Worm (Caenorhabditis elegans): ENCODE data around the gene Y62E10A.23.

The Y62E10A.23 gene

DNA sequence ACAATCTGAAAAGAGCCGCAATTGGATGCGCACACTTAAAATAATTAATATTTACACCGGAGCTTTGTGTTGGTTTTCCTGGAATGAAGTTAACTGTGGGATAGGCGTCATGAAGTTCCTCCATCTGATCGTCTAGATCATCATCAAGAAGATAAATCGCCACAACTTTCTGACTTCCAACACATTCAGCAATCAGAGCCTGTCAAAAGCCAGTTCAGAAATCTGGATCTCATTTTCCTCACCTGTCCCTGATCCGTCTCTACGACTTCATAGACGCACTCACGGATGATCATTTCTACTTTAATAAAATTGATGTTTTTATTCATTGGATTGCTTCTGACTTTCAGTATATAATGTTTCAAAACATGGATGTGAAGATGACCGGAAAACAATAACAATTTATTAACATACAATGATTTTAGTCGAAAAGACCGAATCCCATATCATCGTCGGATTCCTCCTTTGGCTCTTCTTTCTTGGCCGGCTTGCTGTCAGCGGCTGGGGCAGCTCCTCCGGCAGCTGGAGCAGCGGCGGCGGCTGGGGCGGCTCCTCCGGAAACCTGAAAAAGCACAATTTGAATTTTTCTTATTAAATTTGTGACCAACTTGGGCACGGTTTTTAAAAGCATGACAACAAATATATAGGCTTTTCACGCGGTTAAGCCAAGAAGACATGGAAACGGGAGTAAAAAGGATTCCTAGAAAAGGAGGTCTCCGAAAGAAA is 16.8 kb upstream of the Y62E10A.23 start, which contains the start of gene agt-1 (continued):
- TF ChIP-seq D2030.7 (GFP tag; IDR thresholded peaks at IDR 0.05), result no peak
- TF ChIP-seq hrde-1 (tag; optimal IDR thresholded peaks at IDR 0.05; ENCODE audit: borderline replicate concordance), result peak; percentile 33
- no peak for TF ChIP-seq snpc-3.4 (tag; optimal IDR thresholded peaks at IDR 0.05)
- TF ChIP-seq madf-6 (GFP tag; IDR thresholded peaks at IDR 0.05), result peak; percentile 74
- no peak for TF ChIP-seq atf-7 (tag; optimal IDR thresholded peaks at IDR 0.05)
- TF ChIP-seq unc-130 (GFP tag; optimal IDR thresholded peaks at IDR 0.05), result no peak
- no peak for TF ChIP-seq B0035.1 (tag; optimal IDR thresholded peaks at IDR 0.05)
- no peak for TF ChIP-seq B0261.1 (tag; optimal IDR thresholded peaks at IDR 0.05)
- no peak for TF ChIP-seq F52B5.7 (tag; optimal IDR thresholded peaks at IDR 0.05)
- no peak for TF ChIP-seq ztf-6 (GFP tag; IDR thresholded peaks at IDR 0.05)
- TF ChIP-seq lir-1 (GFP tag; conservative IDR thresholded peaks at IDR 0.05), result no peak
- TF ChIP-seq tlf-1 (GFP tag; optimal IDR thresholded peaks at IDR 0.05), result peak; percentile 62
- no peak for TF ChIP-seq aptf-2 (GFP tag; conservative IDR thresholded peaks at IDR 0.05)
- TF ChIP-seq C06A6.2 (GFP tag; conservative IDR thresholded peaks at IDR 0.05), result no peak
- no peak for TF ChIP-seq madf-8 (GFP tag; conservative IDR thresholded peaks at IDR 0.05)
- no peak for TF ChIP-seq rpc-1 (optimal IDR thresholded peaks at IDR 0.05)
- TF ChIP-seq rpc-1 (tag; optimal IDR thresholded peaks at IDR 0.05), result no peak
- TF ChIP-seq F23B12.7 (tag; optimal IDR thresholded peaks at IDR 0.05; ENCODE audit: insufficient read depth), result no peak
- TF ChIP-seq hsf-1 (GFP tag; IDR thresholded peaks at IDR 0.05), result peak; percentile 56
- TF ChIP-seq tbp1 (GFP tag; optimal IDR thresholded peaks at IDR 0.05), result peak; percentile 29
- peak; percentile 92 for TF ChIP-seq egrh-3 (GFP tag; IDR thresholded peaks at IDR 0.05)
- TF ChIP-seq gei-17 (GFP tag; optimal IDR thresholded peaks at IDR 0.05), result no peak
- no peak for TF ChIP-seq nhr-80 (tag; optimal IDR thresholded peaks at IDR 0.05)
- TF ChIP-seq F22D6.2 (tag; optimal IDR thresholded peaks at IDR 0.05), result no peak
- TF ChIP-seq attf-3 (GFP tag; conservative IDR thresholded peaks at IDR 0.05), result no peak
- no peak for TF ChIP-seq F10E7.11 (tag; optimal IDR thresholded peaks at IDR 0.05)
- no peak for TF ChIP-seq ztf-3 (GFP tag; optimal IDR thresholded peaks at IDR 0.05)
- no peak for TF ChIP-seq attf-5 (GFP tag; optimal IDR thresholded peaks at IDR 0.05)
- TF ChIP-seq ceh-100 (GFP tag; IDR thresholded peaks at IDR 0.05), result no peak
- no peak for TF ChIP-seq lin-35 (GFP tag; optimal IDR thresholded peaks at IDR 0.05)
- 0 out of 2 replicates have a peak, but pooled peaks have one; percentile 74 for TF ChIP-seq Y53G8AR.9 (GFP tag; conservative IDR thresholded peaks at IDR 0.05)
- TF ChIP-seq athp-1 (tag; optimal IDR thresholded peaks at IDR 0.05), result peak; percentile 29
- no peak for TF ChIP-seq F37B4.10 (GFP tag; IDR thresholded peaks at IDR 0.05)
- TF ChIP-seq ets-4 (GFP tag; optimal IDR thresholded peaks at IDR 0.05), result no peak
- TF ChIP-seq T07F8.4 (tag; optimal IDR thresholded peaks at IDR 0.05), result no peak
- no peak for TF ChIP-seq ztf-22 (GFP tag; optimal IDR thresholded peaks at IDR 0.05)
- no peak for TF ChIP-seq ztf-18 (tag; optimal IDR thresholded peaks at IDR 0.05)
- TF ChIP-seq fkh-3 (tag; optimal IDR thresholded peaks at IDR 0.05), result no peak
- TF ChIP-seq dox-1 (GFP tag; IDR thresholded peaks at IDR 0.05), result no peak
- TF ChIP-seq Y53F4B.3 (GFP tag; IDR thresholded peaks at IDR 0.05), result no peak
- no peak for TF ChIP-seq ceh-40 (GFP tag; IDR thresholded peaks at IDR 0.05)
- no peak for TF ChIP-seq bed-1 (GFP tag; IDR thresholded peaks at IDR 0.05)
- TF ChIP-seq Y95B8A.8 (GFP tag; IDR thresholded peaks at IDR 0.05), result 0 out of 2 replicates have a peak, but pooled peaks have one; percentile 34
- TF ChIP-seq lag-1 (GFP tag; IDR thresholded peaks at IDR 0.05), result no peak
- no peak for TF ChIP-seq nfyb-1 (GFP tag; IDR thresholded peaks at IDR 0.05)
- no peak for TF ChIP-seq aptf-3 (GFP tag; IDR thresholded peaks at IDR 0.05)
- no peak for TF ChIP-seq mes-4 (tag; optimal IDR thresholded peaks at IDR 0.05)
- TF ChIP-seq attf-6 (GFP tag; IDR thresholded peaks at IDR 0.05), result peak; percentile 89
- no peak for TF ChIP-seq sea-2 (GFP tag; IDR thresholded peaks at IDR 0.05)

Data from whole organism, young adult.